Fruit fly (Drosophila melanogaster) whole organism, embryonic: ENCODE data around the gene Lrpprc2.

Experiments
- Atf-2 ChIP-seq: fragments of 200-800 bp; sonication (Bioruptor generic); optimal IDR thresholded peaks from 2 replicates; lab custom pipeline; 2016; ENCODE audit warnings: missing biosample characterization, missing genetic modification characterization
- Bgb ChIP-seq: fragments of 200-800 bp; sonication (Bioruptor generic); IDR thresholded peaks from 2 replicates; pipeline ENCODE4 v1.3.6; 2022; ENCODE audit warnings: missing biosample characterization, missing genetic modification characterization; ENCODE audit not compliant: partially characterized antibody
- CG10274 ChIP-seq: fragments of 200-800 bp; sonication (Bioruptor generic); optimal IDR thresholded peaks from 3 replicates; lab custom pipeline; 2017; ENCODE audit warnings: missing biosample characterization, mild to moderate bottlenecking, missing genetic modification characterization
- CG10462 ChIP-seq: fragments of 200-800 bp; sonication (Bioruptor generic); optimal IDR thresholded peaks from 2 replicates; lab custom pipeline; 2016; ENCODE audit warnings: missing biosample characterization, missing genetic modification characterization
- CG11504 ChIP-seq: fragments of 200-800 bp; sonication (Bioruptor generic); optimal IDR thresholded peaks from 3 replicates; lab custom pipeline; 2019; ENCODE audit warnings: missing biosample characterization, mild to moderate bottlenecking, missing genetic modification characterization, moderate library complexity
- CG11560 ChIP-seq: fragments of 200-800 bp; sonication (Bioruptor generic); IDR thresholded peaks from 3 replicates; pipeline ENCODE4 v1.3.6; 2022; ENCODE audit warnings: missing biosample characterization, missing genetic modification characterization
- CG12236 ChIP-seq: fragments of 200-800 bp; sonication (Bioruptor generic); optimal IDR thresholded peaks from 2 replicates; lab custom pipeline; 2016; ENCODE audit warnings: missing biosample characterization, missing genetic modification characterization
- CG15479 ChIP-seq: fragments of 200-800 bp; sonication (Bioruptor generic); optimal IDR thresholded peaks from 3 replicates; lab custom pipeline; 2019; ENCODE audit warnings: missing biosample characterization, mild to moderate bottlenecking, missing genetic modification characterization, moderate library complexity
- CG16813 ChIP-seq: fragments of 200-800 bp; sonication (Bioruptor generic); IDR thresholded peaks from 3 replicates; pipeline ENCODE4 v1.3.6; 2022; ENCODE audit warnings: missing biosample characterization, missing genetic modification characterization; ENCODE audit not compliant: partially characterized antibody
- CG17328 ChIP-seq: fragments of 200-800 bp; sonication (Bioruptor generic); IDR thresholded peaks from 2 replicates; pipeline ENCODE4 v1.3.6; 2022; ENCODE audit warnings: missing biosample characterization, missing genetic modification characterization
- CG17612 ChIP-seq: fragments of 200-800 bp; sonication (Bioruptor generic); IDR thresholded peaks from 2 replicates; pipeline ENCODE4 v1.3.6; 2022; ENCODE audit warnings: missing biosample characterization, missing genetic modification characterization
- CG1792 ChIP-seq: fragments of 200-800 bp; sonication (Bioruptor generic); optimal IDR thresholded peaks from 2 replicates; lab custom pipeline; 2016; ENCODE audit warnings: missing biosample characterization, missing genetic modification characterization
- CG2120 ChIP-seq: fragments of 200-800 bp; sonication (Bioruptor generic); optimal IDR thresholded peaks from 3 replicates; lab custom pipeline; 2016; ENCODE audit warnings: missing biosample characterization, missing genetic modification characterization
- CG30431 ChIP-seq: fragments of 200-800 bp; sonication (Bioruptor generic); optimal IDR thresholded peaks from 2 replicates; lab custom pipeline; 2017; ENCODE audit warnings: missing biosample characterization, missing genetic modification characterization
- CG3065 ChIP-seq: fragments of 200-800 bp; sonication (Bioruptor generic); optimal IDR thresholded peaks from 2 replicates; lab custom pipeline; 2016; ENCODE audit warnings: missing biosample characterization, missing genetic modification characterization
- CG31388 ChIP-seq: fragments of 200-800 bp; sonication (Bioruptor generic); optimal IDR thresholded peaks from 2 replicates; lab custom pipeline; 2016; ENCODE audit warnings: missing biosample characterization, missing genetic modification characterization
- CG5180 ChIP-seq: fragments of 200-800 bp; sonication (Bioruptor generic); optimal IDR thresholded peaks from 3 replicates; lab custom pipeline; 2017; ENCODE audit warnings: missing biosample characterization, missing genetic modification characterization, mild to moderate bottlenecking, moderate library complexity, missing genetic modification reagents
- CG7963 ChIP-seq: fragments of 200-800 bp; sonication (Bioruptor generic); IDR thresholded peaks from 3 replicates; pipeline ENCODE4 v1.3.6; 2022; ENCODE audit warnings: missing biosample characterization, missing genetic modification characterization; ENCODE audit not compliant: partially characterized antibody
- CG8944 ChIP-seq: fragments of 200-800 bp; sonication (Bioruptor generic); optimal IDR thresholded peaks from 3 replicates; lab custom pipeline; 2016; ENCODE audit warnings: missing biosample characterization, missing genetic modification characterization
- Deaf1 ChIP-seq: fragments of 200-800 bp; optimal IDR thresholded peaks from 3 replicates; lab custom pipeline; 2019; ENCODE audit warnings: missing biosample characterization, mild to moderate bottlenecking, missing genetic modification characterization, moderate library complexity
- Dip2 ChIP-seq: fragments of 200-800 bp; sonication (Bioruptor generic); IDR thresholded peaks from 2 replicates; pipeline ENCODE4 v1.3.6; 2022; ENCODE audit warnings: missing biosample characterization, missing genetic modification characterization
- Elba2 ChIP-seq: fragments of 200-800 bp; sonication (Bioruptor generic); optimal IDR thresholded peaks from 3 replicates; lab custom pipeline; 2016; ENCODE audit warnings: missing biosample characterization, missing genetic modification characterization
- Gsc ChIP-seq: fragments of 200-800 bp; sonication (Bioruptor generic); IDR thresholded peaks from 2 replicates; pipeline ENCODE4 v1.3.6; 2022; ENCODE audit warnings: missing biosample characterization, missing genetic modification characterization
- HLH3B ChIP-seq: fragments of 200-800 bp; sonication (Bioruptor generic); IDR thresholded peaks from 2 replicates; pipeline ENCODE4 v1.3.6; 2022; ENCODE audit warnings: missing biosample characterization, missing genetic modification characterization
- HmgD ChIP-seq: fragments of 200-800 bp; sonication (Bioruptor generic); optimal IDR thresholded peaks from 3 replicates; lab custom pipeline; 2016; ENCODE audit warnings: missing biosample characterization, missing genetic modification characterization
- HmgZ ChIP-seq: fragments of 200-800 bp; sonication (Bioruptor generic); optimal IDR thresholded peaks from 2 replicates; lab custom pipeline; 2018; ENCODE audit warnings: missing biosample characterization, mild to moderate bottlenecking, missing genetic modification characterization
- Hr51 ChIP-seq, 2 experiments: fragments of 200-800 bp; sonication (Bioruptor generic); optimal IDR thresholded peaks; 2 replicates in 1 of 2; 3 replicates in 1 of 2; lab custom pipeline; 2016 to 2018; ENCODE audit warnings: missing biosample characterization in 2 of 2, missing genetic modification characterization in 2 of 2, mild to moderate bottlenecking in 1 of 2, moderate library complexity in 1 of 2
- Hsf ChIP-seq: fragments of 200-800 bp; sonication (Bioruptor generic); optimal IDR thresholded peaks from 3 replicates; lab custom pipeline; 2016; ENCODE audit warnings: missing biosample characterization, missing genetic modification characterization
- Jarid2 ChIP-seq: fragments of 200-800 bp; sonication (Bioruptor generic); optimal IDR thresholded peaks from 3 replicates; lab custom pipeline; 2017; ENCODE audit warnings: mild to moderate bottlenecking, missing biosample characterization, missing genetic modification reagents, missing genetic modification characterization
- NC2β ChIP-seq: fragments of 200-800 bp; sonication (Bioruptor generic); optimal IDR thresholded peaks from 2 replicates; lab custom pipeline; 2016; ENCODE audit warnings: missing biosample characterization, missing genetic modification characterization
- NK7.1 ChIP-seq: fragments of 200-800 bp; sonication (Bioruptor generic); optimal IDR thresholded peaks from 3 replicates; lab custom pipeline; 2016; ENCODE audit warnings: missing biosample characterization, missing genetic modification characterization
- Opbp ChIP-seq: fragments of 200-800 bp; sonication (Bioruptor generic); IDR thresholded peaks from 3 replicates; pipeline ENCODE4 v1.3.6; 2022; ENCODE audit warnings: missing biosample characterization, missing genetic modification characterization; ENCODE audit not compliant: partially characterized antibody
- Ravus ChIP-seq: fragments of 200-800 bp; sonication (Bioruptor generic); IDR thresholded peaks from 2 replicates; pipeline ENCODE4 v1.3.6; 2022; ENCODE audit warnings: missing biosample characterization, missing genetic modification characterization
- ase ChIP-seq: fragments of 200-800 bp; sonication (Bioruptor generic); IDR thresholded peaks from 3 replicates; pipeline ENCODE4 v1.3.6; 2022; ENCODE audit warnings: missing biosample characterization, missing genetic modification characterization
- bbx ChIP-seq: fragments of 200-800 bp; sonication (Bioruptor generic); IDR thresholded peaks from 2 replicates; pipeline ENCODE4 v1.3.6; 2022; ENCODE audit warnings: missing biosample characterization, missing genetic modification characterization; ENCODE audit not compliant: partially characterized antibody
- bcd ChIP-seq: fragments of 200-800 bp; sonication (Bioruptor generic); optimal IDR thresholded peaks from 2 replicates; lab custom pipeline; 2017; ENCODE audit warnings: missing biosample characterization, mild to moderate bottlenecking, missing genetic modification characterization
- ci ChIP-seq: fragments of 200-800 bp; sonication (Bioruptor generic); IDR thresholded peaks from 3 replicates; pipeline ENCODE4 v1.3.6; 2022; ENCODE audit warnings: missing biosample characterization, missing genetic modification characterization
- crp ChIP-seq, 2 experiments: fragments of 200-800 bp; sonication (Bioruptor generic); optimal IDR thresholded peaks; 2 replicates in 1 of 2; 3 replicates in 1 of 2; lab custom pipeline; 2017; ENCODE audit warnings: missing biosample characterization in 2 of 2, missing genetic modification characterization in 2 of 2, mild to moderate bottlenecking in 1 of 2, moderate library complexity in 1 of 2
- dati ChIP-seq: fragments of 200-800 bp; sonication (Bioruptor generic); IDR thresholded peaks from 2 replicates; pipeline ENCODE4 v1.3.6; 2022; ENCODE audit warnings: missing biosample characterization, missing genetic modification characterization
- dysf ChIP-seq: fragments of 200-800 bp; sonication (Bioruptor generic); IDR thresholded peaks from 3 replicates; pipeline ENCODE4 v1.3.6; 2022; ENCODE audit warnings: missing biosample characterization, missing genetic modification characterization
- lbe ChIP-seq: fragments of 200-800 bp; sonication (Bioruptor generic); optimal IDR thresholded peaks from 2 replicates; lab custom pipeline; 2016; ENCODE audit warnings: missing biosample characterization, mild to moderate bottlenecking, missing genetic modification characterization
- pb ChIP-seq: fragments of 200-800 bp; sonication (Bioruptor generic); optimal IDR thresholded peaks from 3 replicates; lab custom pipeline; 2016; ENCODE audit warnings: missing biosample characterization, missing genetic modification characterization
- phol ChIP-seq: fragments of 200-800 bp; sonication (Bioruptor generic); optimal IDR thresholded peaks from 3 replicates; lab custom pipeline; 2018; ENCODE audit warnings: missing biosample characterization, mild to moderate bottlenecking, missing genetic modification characterization, moderate library complexity
- prd ChIP-seq, 3 experiments: fragments of >200 bp in 2 of 3; fragments of 200-800 bp in 1 of 3; sonication (Bioruptor generic) in 1 of 3; optimal IDR thresholded peaks in 2 of 3; IDR thresholded peaks in 1 of 3; 2 replicates in 2 of 3; 3 replicates in 1 of 3; pipeline versions ENCODE4 v1.3.6 to Lab custom; 2017 to 2022; ENCODE audit warnings: missing biosample characterization in 1 of 3, missing genetic modification characterization in 1 of 3
- slou ChIP-seq: fragments of 200-800 bp; sonication (Bioruptor generic); optimal IDR thresholded peaks from 3 replicates; lab custom pipeline; 2016; ENCODE audit warnings: missing biosample characterization, missing genetic modification characterization
- ssp ChIP-seq: fragments of 200-800 bp; sonication (Bioruptor generic); IDR thresholded peaks from 2 replicates; pipeline ENCODE4 v1.3.6; 2022; ENCODE audit warnings: missing biosample characterization, missing genetic modification characterization
- ttk ChIP-seq: fragments of 200-800 bp; sonication (Bioruptor generic); IDR thresholded peaks from 2 replicates; pipeline ENCODE4 v2.1.2; 2022; ENCODE audit warnings: missing biosample characterization, missing genetic modification characterization
- vvl ChIP-seq: fragments of 200-800 bp; sonication (Bioruptor generic); IDR thresholded peaks from 2 replicates; pipeline ENCODE4 v1.3.6; 2022; ENCODE audit warnings: missing biosample characterization, missing genetic modification characterization
- z ChIP-seq: fragments of 200-800 bp; sonication (Bioruptor generic); IDR thresholded peaks from 3 replicates; pipeline ENCODE4 v1.3.6; 2022; ENCODE audit warnings: missing biosample characterization, missing genetic modification characterization

Lrpprc2 gene

dm6 chrX:1478276-1479122, 18.1 kb upstream of the Lrpprc2 start, which contains the start of gene rush (continued):
- TF ChIP-seq Bgb (GFP tag; lab: Robert Waterston, UW) (no peak), CG7963 (GFP tag; lab: Robert Waterston, UW) (no peak), CG10462 (GFP tag; lab: Kevin White, UChicago) (no peak), Jarid2 (no peak), z (no peak), ttk (no peak), vvl (GFP tag; lab: Robert Waterston, UW) (peak; percentile 52; the same call in 1 of the 2 replicates), HmgZ (tag; lab: Kevin White, UChicago) (peak; percentile 26), phol (tag; lab: Kevin White, UChicago) (peak; percentile 38), CG10274 (no peak), HLH3B (no peak), CG15479 (no peak), Hsf (GFP tag; lab: Kevin White, UChicago) (peak; percentile 24), pb (GFP tag; lab: Kevin White, UChicago) (no peak), dati (GFP tag; lab: Robert Waterston, UW) (no peak), dysf (GFP tag; lab: Robert Waterston, UW) (0 out of 3 replicates have a peak, but pooled peaks have one; percentile 18), CG1792 (GFP tag; lab: Kevin White, UChicago) (peak; percentile 13), CG5180 (GFP tag; lab: Kevin White, UChicago) (no peak), Deaf1 (tag; lab: Kevin White, UChicago) (peak; percentile 0), Elba2 (GFP tag; lab: Kevin White, UChicago) (no peak), CG30431 (GFP tag; lab: Kevin White, UChicago) (no peak), HmgD (GFP tag; lab: Kevin White, UChicago) (peak; percentile 15), CG16813 (GFP tag; lab: Robert Waterston, UW) (no peak; the same call in 1 of the 3 replicates), CG11504 (tag; lab: Kevin White, UChicago) (no peak), CG11560 (tag; lab: Robert Waterston, UW) (no peak), bbx (GFP tag; lab: Robert Waterston, UW) (no peak), lbe (GFP tag; lab: Kevin White, UChicago) (no peak), CG17328 (no peak), Gsc (GFP tag; lab: Robert Waterston, UW) (no peak), Opbp (no peak), ci (no peak; the same call in 2 of the 3 replicates), bcd (GFP tag; lab: Kevin White, UChicago) (peak; percentile 50), NK7.1 (GFP tag; lab: Kevin White, UChicago) (no peak), Atf-2 (no peak), Dip2 (GFP tag; lab: Robert Waterston, UW) (no peak), crp (GFP tag; optimal IDR thresholded peaks at IDR 0.05; lab: Kevin White, UChicago) (no peak), CG2120 (GFP tag; lab: Kevin White, UChicago) (peak; percentile 65), prd (optimal IDR thresholded peaks at IDR 0.05; lab: Kevin White, UChicago) (no peak), prd (GFP tag; IDR thresholded peaks at IDR 0.05; lab: Robert Waterston, UW) (peak; percentile 49), Ravus (GFP tag; lab: Robert Waterston, UW) (no peak), CG17612 (GFP tag; lab: Robert Waterston, UW) (no peak), NC2β (GFP tag; lab: Kevin White, UChicago) (no peak), Hr51 (GFP tag; optimal IDR thresholded peaks at IDR 0.05; lab: Kevin White, UChicago) (no peak), slou (GFP tag; lab: Kevin White, UChicago) (no peak), CG8944 (peak; percentile 57), ase (GFP tag; lab: Robert Waterston, UW) (no peak), CG12236 (no peak), CG3065 (GFP tag; lab: Kevin White, UChicago) (no peak), ssp (GFP tag; lab: Robert Waterston, UW) (no peak; the same call in 1 of the 2 replicates), CG31388 (no peak)
